Worm (Caenorhabditis elegans) whole organism, late embryonic: ENCODE data around the gene dars-2.
A peak's percentile ranks its signal among the peaks of the same experiment; 100 is the strongest.

Source experiments
- C08G9.2 ChIP-seq: sonication (generic microtip); optimal IDR thresholded peaks from 2 replicates; lab custom pipeline; 2016; ENCODE audit warnings: mild to moderate bottlenecking, missing genetic modification characterization, moderate library complexity, missing compliant biosample characterization
- F13H6.1 ChIP-seq: sonication (generic microtip); optimal IDR thresholded peaks from 2 replicates; lab custom pipeline; 2016; ENCODE audit warnings: missing genetic modification characterization, missing compliant biosample characterization
- K02D7.2 ChIP-seq: sonication (generic microtip); optimal IDR thresholded peaks from 2 replicates; lab custom pipeline; 2017; ENCODE audit warnings: mild to moderate bottlenecking, missing genetic modification characterization, missing compliant biosample characterization
- T23F11.4 ChIP-seq: fragments of 200-800 bp; sonication (Bioruptor generic); optimal IDR thresholded peaks from 2 replicates; lab custom pipeline; 2018; ENCODE audit warnings: mild to moderate bottlenecking, missing genetic modification characterization, missing compliant biosample characterization
- ahr-1 ChIP-seq: sonication (generic microtip); optimal IDR thresholded peaks from 2 replicates; lab custom pipeline; 2016; ENCODE audit warnings: missing genetic modification characterization, missing compliant biosample characterization
- ceh-18 ChIP-seq: sonication (generic microtip); optimal IDR thresholded peaks from 2 replicates; lab custom pipeline; 2016; ENCODE audit warnings: missing genetic modification characterization, missing compliant biosample characterization
- ceh-2 ChIP-seq: sonication (generic microtip); optimal IDR thresholded peaks from 2 replicates; lab custom pipeline; 2016; ENCODE audit warnings: missing genotype, missing genetic modification characterization, missing compliant biosample characterization
- ceh-31 ChIP-seq: sonication (generic microtip); optimal IDR thresholded peaks from 2 replicates; lab custom pipeline; 2016; ENCODE audit warnings: missing genetic modification characterization, missing compliant biosample characterization
- ceh-34 ChIP-seq: sonication (generic microtip); optimal IDR thresholded peaks from 2 replicates; lab custom pipeline; 2016; ENCODE audit warnings: mild to moderate bottlenecking, missing genetic modification characterization, missing compliant biosample characterization
- ceh-45 ChIP-seq: fragments of 200-800 bp; sonication (Bioruptor generic); IDR thresholded peaks from 2 replicates; pipeline ENCODE4 v1.3.6; 2022; ENCODE audit warnings: missing genetic modification reagents, missing genetic modification characterization, missing compliant biosample characterization
- ceh-6 ChIP-seq: fragments of 200-800 bp; sonication (Bioruptor generic); optimal IDR thresholded peaks from 2 replicates; lab custom pipeline; 2018; ENCODE audit warnings: mild to moderate bottlenecking, missing genetic modification characterization, missing compliant biosample characterization
- dmd-4 ChIP-seq: sonication (generic microtip); optimal IDR thresholded peaks from 2 replicates; lab custom pipeline; 2016; ENCODE audit warnings: borderline replicate concordance, missing genetic modification characterization, missing compliant biosample characterization
- fkh-6 ChIP-seq: sonication (generic microtip); optimal IDR thresholded peaks from 2 replicates; lab custom pipeline; 2016; ENCODE audit warnings: missing genetic modification characterization, missing compliant biosample characterization
- hlh-13 ChIP-seq: fragments of 200-800 bp; sonication (Bioruptor generic); optimal IDR thresholded peaks from 2 replicates; lab custom pipeline; 2018; ENCODE audit warnings: mild to moderate bottlenecking, missing genetic modification characterization, missing compliant biosample characterization
- hlh-15 ChIP-seq: sonication (generic microtip); optimal IDR thresholded peaks from 2 replicates; lab custom pipeline; 2016; ENCODE audit warnings: missing genetic modification characterization, missing compliant biosample characterization
- hlh-30 ChIP-seq: sonication (generic microtip); optimal IDR thresholded peaks from 2 replicates; lab custom pipeline; 2017; ENCODE audit warnings: antibody characterized with exemption, missing genetic modification characterization, missing compliant biosample characterization; ENCODE audit not compliant: insufficient read depth
- hlh-6 ChIP-seq: sonication (generic microtip); optimal IDR thresholded peaks from 2 replicates; lab custom pipeline; 2016; ENCODE audit warnings: missing genotype, missing genetic modification characterization, missing compliant biosample characterization
- lin-11 ChIP-seq: fragments of 200-800 bp; sonication (Bioruptor generic); optimal IDR thresholded peaks from 2 replicates; lab custom pipeline; 2018; ENCODE audit warnings: mild to moderate bottlenecking, missing genetic modification characterization, missing compliant biosample characterization
- madf-2 ChIP-seq: sonication (generic microtip); optimal IDR thresholded peaks from 2 replicates; lab custom pipeline; 2017; ENCODE audit warnings: missing genetic modification characterization, missing compliant biosample characterization
- nhr-11 ChIP-seq: fragments of 150-350 bp; optimal IDR thresholded peaks from 2 replicates; lab custom pipeline; 2014; ENCODE audit warnings: missing biosample characterization, missing genetic modification characterization
- pros-1 ChIP-seq: fragments of 150-350 bp; optimal IDR thresholded peaks from 2 replicates; lab custom pipeline; 2014; ENCODE audit warnings: missing biosample characterization, missing genetic modification reagents, missing genetic modification characterization
- ref-2 ChIP-seq: sonication (generic microtip); optimal IDR thresholded peaks from 2 replicates; lab custom pipeline; 2016; ENCODE audit warnings: missing genetic modification characterization, missing compliant biosample characterization
- sdc-2 ChIP-seq: sonication (generic microtip); optimal IDR thresholded peaks from 2 replicates; lab custom pipeline; 2016; ENCODE audit warnings: missing genotype, missing genetic modification characterization, missing compliant biosample characterization
- sox-2 ChIP-seq: fragments of 200-800 bp; sonication (Bioruptor generic); IDR thresholded peaks from 2 replicates; pipeline ENCODE4 v1.3.6; 2022; ENCODE audit warnings: missing genetic modification reagents, missing genetic modification characterization, missing compliant biosample characterization
- sox-4 ChIP-seq: sonication (generic microtip); optimal IDR thresholded peaks from 2 replicates; lab custom pipeline; 2017; ENCODE audit warnings: mild to moderate bottlenecking, missing genetic modification characterization, inconsistent platforms, missing compliant biosample characterization
- syd-9 ChIP-seq: sonication (generic microtip); optimal IDR thresholded peaks from 2 replicates; lab custom pipeline; 2016; ENCODE audit warnings: mild to moderate bottlenecking, missing genetic modification characterization, moderate library complexity, missing compliant biosample characterization
- tbx-2 ChIP-seq: sonication (generic microtip); optimal IDR thresholded peaks from 2 replicates; lab custom pipeline; 2016; ENCODE audit warnings: missing genetic modification characterization, missing compliant biosample characterization
- ttx-3 ChIP-seq: sonication (generic microtip); optimal IDR thresholded peaks from 2 replicates; lab custom pipeline; 2016; ENCODE audit warnings: missing genetic modification reagents, missing genetic modification characterization, missing compliant biosample characterization
- unc-3 ChIP-seq, 2 experiments: fragments of 200-800 bp in 1 of 2; sonication (Bioruptor generic) in 1 of 2; sonication (generic microtip) in 1 of 2; conservative IDR thresholded peaks in 1 of 2; optimal IDR thresholded peaks in 1 of 2; 2 replicates each; pipeline versions ENCODE4 v1.3.6 to Lab custom; 2016 to 2022; ENCODE audit warnings: missing compliant biosample characterization in 2 of 2, missing genetic modification characterization in 2 of 2, missing genetic modification reagents in 1 of 2
- unc-42 ChIP-seq: sonication (generic microtip); optimal IDR thresholded peaks from 2 replicates; lab custom pipeline; 2016; ENCODE audit warnings: missing genotype, missing genetic modification characterization, missing compliant biosample characterization
- zip-5 ChIP-seq: sonication (generic microtip); optimal IDR thresholded peaks from 2 replicates; lab custom pipeline; 2016; ENCODE audit warnings: missing genetic modification characterization, missing compliant biosample characterization
- ztf-16 ChIP-seq: sonication (generic microtip); optimal IDR thresholded peaks from 2 replicates; lab custom pipeline; 2017; ENCODE audit warnings: missing genetic modification characterization, missing compliant biosample characterization

dars-2 gene

ce11 chrV:12036129-12036528 is 12.4 kb upstream of the dars-2 start:
- TF ChIP-seq hlh-13 (GFP tag; lab: Kevin White, UChicago) (no peak), ceh-45 (GFP tag; lab: Robert Waterston, UW) (no peak), sox-2 (GFP tag; lab: Robert Waterston, UW) (peak; percentile 18; the same call in 1 of the 2 replicates), ceh-31 (tag; lab: Kevin White, UChicago) (peak; percentile 20), unc-42 (tag; lab: Kevin White, UChicago) (peak; percentile 23)
- TF ChIP-seq, all 69 proteins: peak for 3

ce11 chrV:12037889-12038288 is 10.7 kb upstream of the dars-2 start:
- no peak for TF ChIP-seq unc-3 (GFP tag; conservative IDR thresholded peaks at IDR 0.05; lab: Robert Waterston, UW)
- no peak for TF ChIP-seq unc-3 (tag; optimal IDR thresholded peaks at IDR 0.05; lab: Kevin White, UChicago)
- no peak for TF ChIP-seq T23F11.4 (GFP tag; lab: Kevin White, UChicago)
- no peak for TF ChIP-seq ahr-1 (tag; lab: Kevin White, UChicago)
- TF ChIP-seq ceh-2, result no peak
- TF ChIP-seq ceh-45 (GFP tag; lab: Robert Waterston, UW), result no peak
- TF ChIP-seq ceh-6 (GFP tag; lab: Kevin White, UChicago), result no peak
- TF ChIP-seq, all 69 proteins: peak for 0

- TF ChIP-seq zip-5, result no peak
- TF ChIP-seq sox-2 (GFP tag; lab: Robert Waterston, UW), result peak; percentile 4; the same call in 1 of the 2 replicates
These were observed 10.2 kb upstream of the dars-2 start for ce11 chrV:12038317-12038716.

- TF ChIP-seq pros-1 (tag; lab: Kevin White, UChicago), result peak; percentile 46
- TF ChIP-seq ceh-34 (tag; lab: Kevin White, UChicago), result peak; percentile 37
- TF ChIP-seq ceh-2, result peak; percentile 42
- no peak for TF ChIP-seq lin-11 (tag; lab: Kevin White, UChicago)
- TF ChIP-seq ceh-31 (tag; lab: Kevin White, UChicago), result peak; percentile 44
- peak; percentile 10 for TF ChIP-seq ceh-18 (tag; lab: Kevin White, UChicago)
- peak; percentile 25 for TF ChIP-seq ref-2 (tag; lab: Kevin White, UChicago)
- no peak for TF ChIP-seq ztf-16
- no peak for TF ChIP-seq T23F11.4 (GFP tag; lab: Kevin White, UChicago)
- peak; percentile 26 for TF ChIP-seq hlh-6 (tag; lab: Kevin White, UChicago)
- peak; percentile 56 for TF ChIP-seq sdc-2 (tag; lab: Kevin White, UChicago)
- peak; percentile 33 for TF ChIP-seq F13H6.1 (tag; lab: Kevin White, UChicago)
- peak; percentile 34 for TF ChIP-seq C08G9.2 (tag; lab: Kevin White, UChicago)
- TF ChIP-seq tbx-2 (tag; lab: Kevin White, UChicago), result peak; percentile 65
- TF ChIP-seq hlh-30, result no peak
- TF ChIP-seq syd-9 (tag; lab: Kevin White, UChicago), result peak; percentile 51
- TF ChIP-seq, all 69 proteins: peak for 12
These were observed 9.8 kb upstream of the dars-2 start for ce11 chrV:12038783-12039182.

- TF ChIP-seq tbx-2 (tag; lab: Kevin White, UChicago) (no peak), dmd-4 (tag; lab: Kevin White, UChicago) (peak; percentile 2), K02D7.2 (tag; lab: Kevin White, UChicago) (no peak), ceh-31 (tag; lab: Kevin White, UChicago) (peak; percentile 38), pros-1 (tag; lab: Kevin White, UChicago) (peak; percentile 3), madf-2 (tag; lab: Kevin White, UChicago) (no peak), fkh-6 (tag; lab: Kevin White, UChicago) (no peak), ttx-3 (no peak), nhr-11 (no peak), ceh-34 (tag; lab: Kevin White, UChicago) (peak; percentile 23), ceh-2 (peak; percentile 12), hlh-15 (no peak), sox-2 (GFP tag; lab: Robert Waterston, UW) (peak; percentile 38), ceh-45 (GFP tag; lab: Robert Waterston, UW) (no peak), sox-4 (tag; lab: Kevin White, UChicago) (no peak), ref-2 (tag; lab: Kevin White, UChicago) (peak; percentile 35), ahr-1 (tag; lab: Kevin White, UChicago) (no peak)
These were observed 8.8 kb upstream of the dars-2 start for ce11 chrV:12039755-12040154.
